Worm (Caenorhabditis elegans): ENCODE data around the gene Y53F4B.23.

- TF ChIP-seq pes-1 (GFP tag; IDR thresholded peaks at IDR 0.05) = no peak
- TF ChIP-seq ceh-13 (GFP tag; optimal IDR thresholded peaks at IDR 0.05) = no peak
- TF ChIP-seq hmbx-1 (tag; optimal IDR thresholded peaks at IDR 0.05) = no peak
- TF ChIP-seq scrt-1 (GFP tag; IDR thresholded peaks at IDR 0.05) = no peak
- TF ChIP-seq tra-4 (tag; optimal IDR thresholded peaks at IDR 0.05) = no peak
- TF ChIP-seq ama-1 (optimal IDR thresholded peaks at IDR 0.05) = no peak
- TF ChIP-seq sea-1 (GFP tag; conservative IDR thresholded peaks at IDR 0.05) = no peak
Measured at ce11 chrII:15074760-15075159, 49.5 kb upstream of the Y53F4B.23 start.

Measured in whole organism, early embryonic.